Fruit fly (Drosophila melanogaster) whole organism, wandering third instar larva: ENCODE data around the gene dec.

Experiments used
- CG32264 ChIP-seq: fragments of 200-800 bp; sonication (Bioruptor generic); optimal IDR thresholded peaks from 2 replicates; lab custom pipeline; 2016; ENCODE audit warnings: missing biosample characterization, missing genetic modification characterization
- CG9705 ChIP-seq: fragments of 200-800 bp; sonication (Bioruptor generic); optimal IDR thresholded peaks from 2 replicates; lab custom pipeline; 2018; ENCODE audit warnings: missing biosample characterization, mild to moderate bottlenecking, missing genetic modification characterization
- CrebA ChIP-seq: fragments of 200-800 bp; sonication (Bioruptor generic); optimal IDR thresholded peaks from 2 replicates; lab custom pipeline; 2016; ENCODE audit warnings: missing biosample characterization, mild to moderate bottlenecking, missing genetic modification characterization, borderline replicate concordance
- Dfd ChIP-seq: fragments of >200 bp; optimal IDR thresholded peaks from 2 replicates; lab custom pipeline; 2017; ENCODE audit warnings: missing biosample characterization, missing genetic modification characterization
- Dif ChIP-seq: fragments of 200-275, 200-300 bp; sonication (Bioruptor generic); optimal IDR thresholded peaks from 2 replicates; lab custom pipeline; 2018; ENCODE audit warnings: missing biosample characterization, missing genetic modification characterization; ENCODE audit not compliant: partially characterized antibody
- GATAd ChIP-seq: sonication (Bioruptor generic); optimal IDR thresholded peaks from 2 replicates; lab custom pipeline; 2016; ENCODE audit warnings: missing biosample characterization, missing genetic modification characterization
- HLH106 ChIP-seq: fragments of 200-800 bp; optimal IDR thresholded peaks from 3 replicates; lab custom pipeline; 2019; ENCODE audit warnings: missing biosample characterization, mild to moderate bottlenecking, missing genetic modification characterization, moderate library complexity
- Hnf4 ChIP-seq: fragments of 200-800 bp; sonication (Bioruptor generic); optimal IDR thresholded peaks from 2 replicates; lab custom pipeline; 2016; ENCODE audit warnings: missing biosample characterization, mild to moderate bottlenecking, missing genetic modification characterization
- Hr83 ChIP-seq: fragments of 200-300 bp; sonication (Bioruptor generic); optimal IDR thresholded peaks from 2 replicates; lab custom pipeline; 2016; ENCODE audit warnings: missing biosample characterization, mild to moderate bottlenecking, missing genetic modification characterization, moderate library complexity; ENCODE audit not compliant: poor library complexity, severe bottlenecking
- Jra ChIP-seq: sonication (Bioruptor generic); optimal IDR thresholded peaks from 2 replicates; lab custom pipeline; 2016; ENCODE audit warnings: missing biosample characterization, missing genetic modification characterization
- Mio ChIP-seq: sonication (Bioruptor generic); optimal IDR thresholded peaks from 2 replicates; lab custom pipeline; 2016; ENCODE audit warnings: missing biosample characterization, missing genetic modification characterization
- Myc ChIP-seq: fragments of >200 bp; optimal IDR thresholded peaks from 2 replicates; lab custom pipeline; 2017
- N ChIP-seq: fragments of >200 bp; optimal IDR thresholded peaks from 2 replicates; lab custom pipeline; 2018; ENCODE audit warnings: missing biosample characterization, missing external identifiers, missing genetic modification characterization
- OdsH ChIP-seq: fragments of 200-800 bp; sonication (Bioruptor generic); optimal IDR thresholded peaks from 2 replicates; lab custom pipeline; 2016; ENCODE audit warnings: missing biosample characterization, mild to moderate bottlenecking, missing genetic modification characterization
- Rel ChIP-seq, 2 experiments: fragments of 200-800 bp; sonication (Bioruptor generic) in 1 of 2; optimal IDR thresholded peaks; 2 replicates in 1 of 2; 3 replicates in 1 of 2; lab custom pipeline; 2016 to 2019; ENCODE audit warnings: mild to moderate bottlenecking in 2 of 2, missing biosample characterization in 2 of 2, missing genetic modification characterization in 2 of 2, moderate library complexity in 1 of 2
- Sp1 ChIP-seq: fragments of 200-800 bp; sonication (Bioruptor generic); optimal IDR thresholded peaks from 3 replicates; lab custom pipeline; 2019; ENCODE audit warnings: missing biosample characterization, mild to moderate bottlenecking, missing genetic modification characterization, moderate library complexity
- br ChIP-seq: fragments of 200-800 bp; sonication (Bioruptor generic); optimal IDR thresholded peaks from 2 replicates; lab custom pipeline; 2016; ENCODE audit warnings: missing biosample characterization, missing genetic modification characterization
- dl ChIP-seq, 2 experiments: fragments of 175-275, 200-275 bp in 1 of 2; fragments of 200-275 bp in 1 of 2; sonication (Bioruptor generic); optimal IDR thresholded peaks; lab custom pipeline; 2018; ENCODE audit warnings: mild to moderate bottlenecking in 2 of 2, missing biosample characterization in 2 of 2, missing genetic modification characterization in 2 of 2, moderate library complexity in 2 of 2; ENCODE audit not compliant: partially characterized antibody in 2 of 2, insufficient read depth in 1 of 2
- dmrt93B ChIP-seq: fragments of 200-800 bp; sonication (Bioruptor generic); optimal IDR thresholded peaks from 2 replicates; lab custom pipeline; 2018; ENCODE audit warnings: missing biosample characterization, mild to moderate bottlenecking, missing genetic modification characterization
- dsf ChIP-seq: sonication (Bioruptor generic); optimal IDR thresholded peaks from 2 replicates; lab custom pipeline; 2016; ENCODE audit warnings: missing biosample characterization, missing genetic modification characterization, borderline replicate concordance
- ey ChIP-seq: fragments of 200-800 bp; sonication (Bioruptor generic); optimal IDR thresholded peaks from 2 replicates; lab custom pipeline; 2016; ENCODE audit warnings: missing biosample characterization, missing genetic modification characterization
- foxo ChIP-seq, 2 experiments: fragments of 200-800 bp; sonication (Bioruptor generic); optimal IDR thresholded peaks; 2 replicates in 1 of 2; 3 replicates in 1 of 2; lab custom pipeline; 2016 to 2017; ENCODE audit warnings: missing biosample characterization in 2 of 2, missing genetic modification characterization in 2 of 2
- fru ChIP-seq: fragments of 200-800 bp; sonication (Bioruptor generic); optimal IDR thresholded peaks from 3 replicates; lab custom pipeline; 2016; ENCODE audit warnings: missing biosample characterization, mild to moderate bottlenecking, missing genetic modification characterization
- h ChIP-seq: fragments of 200-800 bp; sonication (Bioruptor generic); optimal IDR thresholded peaks from 3 replicates; lab custom pipeline; 2016; ENCODE audit warnings: missing biosample characterization, mild to moderate bottlenecking, missing genetic modification characterization
- lola ChIP-seq: fragments of >200 bp; optimal IDR thresholded peaks from 2 replicates; lab custom pipeline; 2017; ENCODE audit warnings: missing biosample characterization, missing genetic modification characterization
- psq ChIP-seq: fragments of 200-800 bp; sonication (Bioruptor generic); optimal IDR thresholded peaks from 3 replicates; lab custom pipeline; 2017; ENCODE audit warnings: missing biosample characterization, mild to moderate bottlenecking, missing genetic modification characterization, moderate library complexity
- rgr ChIP-seq: fragments of 200-800 bp; sonication (Bioruptor generic); optimal IDR thresholded peaks from 3 replicates; lab custom pipeline; 2016; ENCODE audit warnings: missing biosample characterization, mild to moderate bottlenecking, missing genetic modification characterization
- sage ChIP-seq: fragments of 200-800 bp; sonication (Bioruptor generic); optimal IDR thresholded peaks from 2 replicates; lab custom pipeline; 2016; ENCODE audit warnings: missing biosample characterization, mild to moderate bottlenecking, missing genetic modification characterization
- sv ChIP-seq: fragments of 200-800 bp; sonication (Bioruptor generic); optimal IDR thresholded peaks from 3 replicates; lab custom pipeline; 2016; ENCODE audit warnings: missing biosample characterization, missing genetic modification characterization
- tai ChIP-seq: sonication (Bioruptor generic); optimal IDR thresholded peaks from 2 replicates; lab custom pipeline; 2016; ENCODE audit warnings: missing biosample characterization, missing genetic modification characterization
- usp ChIP-seq: fragments of >200 bp; optimal IDR thresholded peaks from 2 replicates; lab custom pipeline; 2017; ENCODE audit warnings: missing biosample characterization, missing genetic modification characterization
- woc ChIP-seq: sonication (Bioruptor generic); optimal IDR thresholded peaks from 2 replicates; lab custom pipeline; 2016; ENCODE audit warnings: missing biosample characterization, mild to moderate bottlenecking, missing genetic modification characterization

dec gene

DNA sequence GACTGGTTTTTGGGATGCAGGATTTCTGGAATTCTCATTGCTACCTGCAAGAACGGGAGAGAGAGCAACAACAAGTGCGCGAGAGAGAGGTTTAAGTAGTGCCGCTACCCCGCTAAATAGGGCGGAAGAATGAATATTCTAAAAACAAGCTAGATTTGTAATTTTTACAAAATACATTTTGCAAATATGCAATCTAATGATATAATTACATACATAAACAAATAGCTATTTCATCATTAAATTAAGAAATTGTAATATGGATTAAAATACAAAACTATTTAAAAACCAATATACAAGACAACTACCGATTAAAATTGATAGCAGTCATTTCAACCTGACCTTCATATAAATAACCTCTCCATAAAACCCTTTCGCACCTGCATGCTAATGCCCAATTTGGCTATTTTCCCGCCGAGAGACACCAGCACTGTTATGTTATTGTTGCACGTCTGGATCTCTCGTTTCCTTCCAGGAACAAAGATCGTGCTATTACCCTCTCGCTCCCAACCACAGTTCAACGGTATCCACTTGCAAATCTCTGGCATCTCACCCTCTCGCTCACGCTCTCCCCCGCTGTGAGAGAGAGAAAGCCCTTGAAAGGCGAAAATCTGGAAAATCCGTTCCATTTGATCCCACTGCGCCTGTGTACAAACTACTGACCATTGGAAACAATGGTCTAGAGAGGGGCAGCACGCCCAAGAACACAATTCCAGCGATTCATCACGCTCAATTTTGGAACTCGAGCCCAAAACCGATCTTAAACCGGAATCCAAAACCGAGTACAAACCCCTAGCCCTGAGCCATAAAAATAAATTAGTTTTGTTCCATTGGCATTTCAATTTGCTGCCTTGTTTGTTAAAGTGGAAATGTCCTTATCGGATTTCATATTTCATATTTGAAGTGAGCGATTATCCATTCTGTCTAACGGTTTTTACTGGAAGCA, 18.8 kb upstream of the dec start, which contains the start of gene Nek2:
TSS of gene Nek2 (minus strand) at position 51 of the 943 bp plus-strand sequence.
- TF ChIP-seq h (GFP tag; lab: Kevin White, UChicago) = peak; percentile 24
- TF ChIP-seq psq (GFP tag; lab: Kevin White, UChicago) = peak; percentile 23
- peak; percentile 75 for TF ChIP-seq woc (GFP tag; lab: Kevin White, UChicago)
- TF ChIP-seq sage (GFP tag; lab: Kevin White, UChicago) = no peak
- TF ChIP-seq fru = peak; percentile 15
- TF ChIP-seq OdsH = peak; percentile 42
- TF ChIP-seq HLH106 (tag; lab: Kevin White, UChicago) = peak; percentile 51
- TF ChIP-seq Sp1 (GFP tag; lab: Kevin White, UChicago) = peak; percentile 49
- TF ChIP-seq foxo (GFP tag; optimal IDR thresholded peaks at IDR 0.05; lab: Kevin White, UChicago) = peak in 1 of 2 experiments; percentile 37
- TF ChIP-seq sv (GFP tag; lab: Kevin White, UChicago) = no peak
- TF ChIP-seq br (GFP tag; lab: Kevin White, UChicago) = no peak
- no peak for TF ChIP-seq N (GFP tag; lab: Kevin White, UChicago)
- peak; percentile 13 to 46 for TF ChIP-seq dl (GFP tag; optimal IDR thresholded peaks at IDR 0.05; lab: Kevin White, UChicago; ENCODE audit: insufficient read depth in 1 of 2, partially characterized antibody in 2 of 2)
- TF ChIP-seq Myc (lab: Kevin White, UChicago) = peak; percentile 76
- no peak for TF ChIP-seq lola (GFP tag; lab: Kevin White, UChicago)
- no peak for TF ChIP-seq usp (GFP tag; lab: Kevin White, UChicago)

DNA sequence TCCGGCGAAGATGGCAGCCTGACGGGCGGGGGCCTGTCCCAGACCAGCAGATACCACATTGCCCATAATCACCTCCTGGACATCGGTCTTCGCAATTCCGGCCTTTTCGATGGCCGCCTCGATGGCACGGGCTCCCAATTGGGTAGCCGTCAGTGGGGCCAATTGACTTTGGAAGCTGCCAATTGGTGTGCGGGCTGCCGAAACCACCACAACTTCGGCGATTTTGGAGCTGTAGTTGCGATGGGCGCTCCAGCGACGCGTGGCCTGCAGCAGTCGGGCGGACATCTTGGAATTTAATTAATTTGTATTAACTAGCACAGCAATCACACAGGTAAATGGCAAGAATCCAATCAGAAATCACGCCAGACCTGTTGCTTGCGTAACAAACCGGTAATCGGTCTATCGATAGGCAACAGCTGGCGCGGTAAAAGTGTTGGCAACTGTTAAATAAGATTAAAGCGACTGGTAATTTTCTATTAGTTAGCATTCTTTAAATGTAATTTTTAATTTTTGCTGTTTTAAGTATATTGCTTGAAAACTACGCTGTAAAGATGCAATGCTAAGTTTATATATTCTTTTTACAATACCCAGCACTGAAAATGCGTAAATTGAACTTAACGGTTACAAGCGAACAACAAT, 15.5 kb upstream of the dec start, which contains the start of gene Acat1:
TSS of gene Acat1 (minus strand) at position 400 of the 639 bp plus-strand sequence.
- no peak for TF ChIP-seq Rel (GFP tag; optimal IDR thresholded peaks at IDR 0.05; lab: Kevin White, UChicago)
- no peak for TF ChIP-seq Rel (tag; optimal IDR thresholded peaks at IDR 0.05; lab: Kevin White, UChicago)
- peak; percentile 52 for TF ChIP-seq GATAd (GFP tag; lab: Kevin White, UChicago)
- peak; percentile 81 for TF ChIP-seq OdsH
- peak; percentile 89 for TF ChIP-seq h (GFP tag; lab: Kevin White, UChicago)
- no peak for TF ChIP-seq Dif (GFP tag; lab: Kevin White, UChicago)
- no peak for TF ChIP-seq N (GFP tag; lab: Kevin White, UChicago)
- TF ChIP-seq foxo (GFP tag; optimal IDR thresholded peaks at IDR 0.05; lab: Kevin White, UChicago) = peak in 1 of 2 experiments; percentile 90
- no peak for TF ChIP-seq CrebA
- TF ChIP-seq Sp1 (GFP tag; lab: Kevin White, UChicago) = peak; percentile 53
- TF ChIP-seq fru = peak; percentile 87
- TF ChIP-seq Hnf4 = peak; percentile 91
- TF ChIP-seq Dfd (GFP tag; lab: Kevin White, UChicago) = no peak
- TF ChIP-seq br (GFP tag; lab: Kevin White, UChicago) = peak; percentile 83
- TF ChIP-seq Mio (GFP tag; lab: Kevin White, UChicago) = peak; percentile 19
- TF ChIP-seq sage (GFP tag; lab: Kevin White, UChicago) = peak; percentile 77
- TF ChIP-seq Hr83 = peak; percentile 39
- TF ChIP-seq dmrt93B (GFP tag; lab: Kevin White, UChicago) = peak; percentile 35
- TF ChIP-seq dl (GFP tag; optimal IDR thresholded peaks at IDR 0.05; lab: Kevin White, UChicago; ENCODE audit: insufficient read depth in 1 of 2, partially characterized antibody in 2 of 2) = no peak
- peak; percentile 86 for TF ChIP-seq Jra (GFP tag; lab: Kevin White, UChicago)
- TF ChIP-seq ey (GFP tag; lab: Kevin White, UChicago) = peak; percentile 83
- peak; percentile 34 for TF ChIP-seq sv (GFP tag; lab: Kevin White, UChicago)
- TF ChIP-seq woc (GFP tag; lab: Kevin White, UChicago) = peak; percentile 58
- TF ChIP-seq tai (GFP tag; lab: Kevin White, UChicago) = no peak
- peak; percentile 58 for TF ChIP-seq dsf (GFP tag; lab: Kevin White, UChicago)
- TF ChIP-seq psq (GFP tag; lab: Kevin White, UChicago) = peak; percentile 80
- TF ChIP-seq CG32264 = peak; percentile 59
- no peak for TF ChIP-seq lola (GFP tag; lab: Kevin White, UChicago)
- peak; percentile 89 for TF ChIP-seq rgr (GFP tag; lab: Kevin White, UChicago)
- peak; percentile 11 for TF ChIP-seq CG9705
- peak; percentile 69 for TF ChIP-seq HLH106 (tag; lab: Kevin White, UChicago)
